Worm (Caenorhabditis elegans) whole organism, late embryonic: ENCODE measurements around the gene zig-4.

Source experiments
- F13H6.1 ChIP-seq: sonication (generic microtip); optimal IDR thresholded peaks from 2 replicates; lab custom pipeline; 2016; ENCODE audit warnings: missing genetic modification characterization, missing compliant biosample characterization
- K09A11.1 ChIP-seq: sonication (generic microtip); optimal IDR thresholded peaks from 2 replicates; lab custom pipeline; 2017; ENCODE audit warnings: antibody characterized with exemption, mild to moderate bottlenecking, missing genetic modification characterization, missing compliant biosample characterization; ENCODE audit not compliant: insufficient read depth
- Y22D7AL.16 ChIP-seq: sonication (generic microtip); optimal IDR thresholded peaks from 2 replicates; lab custom pipeline; 2016; ENCODE audit warnings: missing genetic modification characterization, missing compliant biosample characterization
- ceh-14 ChIP-seq: sonication (generic microtip); optimal IDR thresholded peaks from 2 replicates; lab custom pipeline; 2016; ENCODE audit warnings: missing genotype, missing genetic modification characterization, missing compliant biosample characterization
- ceh-2 ChIP-seq: sonication (generic microtip); optimal IDR thresholded peaks from 2 replicates; lab custom pipeline; 2016; ENCODE audit warnings: missing genotype, missing genetic modification characterization, missing compliant biosample characterization
- ceh-22 ChIP-seq: sonication (generic microtip); optimal IDR thresholded peaks from 2 replicates; lab custom pipeline; 2017; ENCODE audit warnings: missing biosample characterization, missing genetic modification characterization
- ceh-30 ChIP-seq: fragments of 150-350 bp; optimal IDR thresholded peaks from 2 replicates; lab custom pipeline; 2014; ENCODE audit warnings: missing biosample characterization, missing genetic modification characterization
- ceh-45 ChIP-seq: fragments of 200-800 bp; sonication (Bioruptor generic); IDR thresholded peaks from 2 replicates; pipeline ENCODE4 v1.3.6; 2022; ENCODE audit warnings: missing genetic modification reagents, missing genetic modification characterization, missing compliant biosample characterization
- ceh-48 ChIP-seq: sonication (generic microtip); optimal IDR thresholded peaks from 2 replicates; lab custom pipeline; 2016; ENCODE audit warnings: missing genetic modification characterization, inconsistent platforms, missing compliant biosample characterization
- ceh-6 ChIP-seq: fragments of 200-800 bp; sonication (Bioruptor generic); optimal IDR thresholded peaks from 2 replicates; lab custom pipeline; 2018; ENCODE audit warnings: mild to moderate bottlenecking, missing genetic modification characterization, missing compliant biosample characterization
- ceh-9 ChIP-seq: sonication (generic microtip); optimal IDR thresholded peaks from 2 replicates; lab custom pipeline; 2016; ENCODE audit warnings: mild to moderate bottlenecking, missing genetic modification characterization, inconsistent platforms, missing compliant biosample characterization
- dmd-4 ChIP-seq: sonication (generic microtip); optimal IDR thresholded peaks from 2 replicates; lab custom pipeline; 2016; ENCODE audit warnings: borderline replicate concordance, missing genetic modification characterization, missing compliant biosample characterization
- dve-1 ChIP-seq: sonication (generic microtip); optimal IDR thresholded peaks from 2 replicates; lab custom pipeline; 2017; ENCODE audit warnings: antibody characterized with exemption, mild to moderate bottlenecking, missing genetic modification characterization, missing compliant biosample characterization
- elt-4 ChIP-seq: sonication (generic microtip); optimal IDR thresholded peaks from 2 replicates; lab custom pipeline; 2016; ENCODE audit warnings: missing genetic modification characterization, missing compliant biosample characterization
- fkh-6 ChIP-seq: sonication (generic microtip); optimal IDR thresholded peaks from 2 replicates; lab custom pipeline; 2016; ENCODE audit warnings: missing genetic modification characterization, missing compliant biosample characterization
- gmeb-2 ChIP-seq: sonication (generic microtip); optimal IDR thresholded peaks from 2 replicates; lab custom pipeline; 2016; ENCODE audit warnings: missing genetic modification characterization, inconsistent platforms, missing compliant biosample characterization
- hlh-13 ChIP-seq: fragments of 200-800 bp; sonication (Bioruptor generic); optimal IDR thresholded peaks from 2 replicates; lab custom pipeline; 2018; ENCODE audit warnings: mild to moderate bottlenecking, missing genetic modification characterization, missing compliant biosample characterization
- hlh-30 ChIP-seq: sonication (generic microtip); optimal IDR thresholded peaks from 2 replicates; lab custom pipeline; 2017; ENCODE audit warnings: antibody characterized with exemption, missing genetic modification characterization, missing compliant biosample characterization; ENCODE audit not compliant: insufficient read depth
- hlh-6 ChIP-seq: sonication (generic microtip); optimal IDR thresholded peaks from 2 replicates; lab custom pipeline; 2016; ENCODE audit warnings: missing genotype, missing genetic modification characterization, missing compliant biosample characterization
- hlh-8 ChIP-seq: sonication (generic microtip); optimal IDR thresholded peaks from 2 replicates; lab custom pipeline; 2016; ENCODE audit warnings: missing genotype, missing genetic modification characterization, missing compliant biosample characterization
- madf-2 ChIP-seq: sonication (generic microtip); optimal IDR thresholded peaks from 2 replicates; lab custom pipeline; 2017; ENCODE audit warnings: missing genetic modification characterization, missing compliant biosample characterization
- nfya-1 ChIP-seq: sonication (generic microtip); optimal IDR thresholded peaks from 2 replicates; lab custom pipeline; 2017; ENCODE audit warnings: missing genetic modification characterization, mild to moderate bottlenecking, missing compliant biosample characterization, antibody characterized with exemption, moderate library complexity
- nhr-11 ChIP-seq: fragments of 150-350 bp; optimal IDR thresholded peaks from 2 replicates; lab custom pipeline; 2014; ENCODE audit warnings: missing biosample characterization, missing genetic modification characterization
- npax-4 ChIP-seq: sonication (generic microtip); optimal IDR thresholded peaks from 2 replicates; lab custom pipeline; 2016; ENCODE audit warnings: missing genetic modification characterization, missing compliant biosample characterization
- odd-2 ChIP-seq: sonication (generic microtip); optimal IDR thresholded peaks from 2 replicates; lab custom pipeline; 2017; ENCODE audit warnings: antibody characterized with exemption, mild to moderate bottlenecking, missing genetic modification characterization, missing compliant biosample characterization
- pag-3 ChIP-seq: sonication (generic microtip); optimal IDR thresholded peaks from 2 replicates; lab custom pipeline; 2016; ENCODE audit warnings: missing compliant biosample characterization, missing genetic modification characterization, borderline replicate concordance
- pat-9 ChIP-seq: fragments of 200-800 bp; sonication (Bioruptor generic); optimal IDR thresholded peaks from 2 replicates; lab custom pipeline; 2018; ENCODE audit warnings: mild to moderate bottlenecking, missing genetic modification characterization, moderate library complexity, missing compliant biosample characterization
- pax-1 ChIP-seq: fragments of 150-350 bp; optimal IDR thresholded peaks from 2 replicates; lab custom pipeline; 2014; ENCODE audit warnings: missing biosample characterization, missing genetic modification characterization
- ref-2 ChIP-seq: sonication (generic microtip); optimal IDR thresholded peaks from 2 replicates; lab custom pipeline; 2016; ENCODE audit warnings: missing genetic modification characterization, missing compliant biosample characterization
- tbx-7 ChIP-seq: sonication (generic microtip); optimal IDR thresholded peaks from 2 replicates; lab custom pipeline; 2016; ENCODE audit warnings: missing genotype, missing genetic modification characterization, missing compliant biosample characterization
- ttx-3 ChIP-seq: sonication (generic microtip); optimal IDR thresholded peaks from 2 replicates; lab custom pipeline; 2016; ENCODE audit warnings: missing genetic modification reagents, missing genetic modification characterization, missing compliant biosample characterization
- unc-3 ChIP-seq, 2 experiments: fragments of 200-800 bp in 1 of 2; sonication (Bioruptor generic) in 1 of 2; sonication (generic microtip) in 1 of 2; conservative IDR thresholded peaks in 1 of 2; optimal IDR thresholded peaks in 1 of 2; 2 replicates each; pipeline versions ENCODE4 v1.3.6 to Lab custom; 2016 to 2022; ENCODE audit warnings: missing compliant biosample characterization in 2 of 2, missing genetic modification characterization in 2 of 2, missing genetic modification reagents in 1 of 2
- unc-86 ChIP-seq: sonication (generic microtip); optimal IDR thresholded peaks from 2 replicates; lab custom pipeline; 2016; ENCODE audit warnings: missing genetic modification characterization, missing compliant biosample characterization
- zip-5 ChIP-seq: sonication (generic microtip); optimal IDR thresholded peaks from 2 replicates; lab custom pipeline; 2016; ENCODE audit warnings: missing genetic modification characterization, missing compliant biosample characterization
- ztf-16 ChIP-seq: sonication (generic microtip); optimal IDR thresholded peaks from 2 replicates; lab custom pipeline; 2017; ENCODE audit warnings: missing genetic modification characterization, missing compliant biosample characterization

zig-4 gene

ce11 chrX:7915616-7916015 lies 9.6 kb upstream of the zig-4 start:
- TF ChIP-seq ceh-45 (GFP tag; lab: Robert Waterston, UW) (no peak), hlh-13 (GFP tag; lab: Kevin White, UChicago) (no peak), ceh-2 (tag; lab: Kevin White, UChicago) (no peak), dmd-4 (tag; lab: Kevin White, UChicago) (no peak)

ce11 chrX:7916076-7916475 lies 9.2 kb upstream of the zig-4 start:
- TF ChIP-seq ceh-9 (no peak), dve-1 (no peak), hlh-30 (no peak), tbx-7 (tag; lab: Kevin White, UChicago) (no peak), ztf-16 (tag; lab: Kevin White, UChicago) (no peak), npax-4 (tag; lab: Kevin White, UChicago) (no peak), odd-2 (tag; lab: Kevin White, UChicago) (no peak), Y22D7AL.16 (no peak), hlh-8 (tag; lab: Kevin White, UChicago) (no peak), nfya-1 (no peak), nhr-11 (tag; lab: Kevin White, UChicago) (no peak), ceh-22 (no peak)

- no peak for TF ChIP-seq K09A11.1 (tag; lab: Kevin White, UChicago)
- TF ChIP-seq dve-1, result no peak
- TF ChIP-seq ceh-14, result no peak
- no peak for TF ChIP-seq ztf-16 (tag; lab: Kevin White, UChicago)
- no peak for TF ChIP-seq npax-4 (tag; lab: Kevin White, UChicago)
- TF ChIP-seq elt-4 (tag; lab: Kevin White, UChicago), result no peak
- no peak for TF ChIP-seq ceh-6
- no peak for TF ChIP-seq Y22D7AL.16
- no peak for TF ChIP-seq gmeb-2 (tag; lab: Kevin White, UChicago)
- TF ChIP-seq hlh-6 (tag; lab: Kevin White, UChicago), result no peak
- TF ChIP-seq ttx-3 (tag; lab: Kevin White, UChicago), result no peak
- TF ChIP-seq hlh-8 (tag; lab: Kevin White, UChicago), result no peak
- TF ChIP-seq ceh-30 (tag; lab: Kevin White, UChicago), result no peak
- TF ChIP-seq madf-2 (tag; lab: Kevin White, UChicago), result no peak
- no peak for TF ChIP-seq ceh-48 (tag; lab: Kevin White, UChicago)
- TF ChIP-seq zip-5 (tag; lab: Kevin White, UChicago), result no peak
These were observed 4.1 kb upstream of the zig-4 start for ce11 chrX:7921130-7921529.

ce11 chrX:7930450-7930849 lies 5.2 kb downstream of the zig-4 start, which contains the start of gene zig-3:
Gene zig-3, plus strand, starts transcription at chrX:7930750.
- no peak for TF ChIP-seq hlh-6 (tag; lab: Kevin White, UChicago)
- TF ChIP-seq ceh-2 (tag; lab: Kevin White, UChicago), result no peak
- TF ChIP-seq unc-3 (GFP tag; conservative IDR thresholded peaks at IDR 0.05; lab: Robert Waterston, UW), result no peak
- TF ChIP-seq unc-3 (tag; optimal IDR thresholded peaks at IDR 0.05; lab: Kevin White, UChicago), result no peak
- no peak for TF ChIP-seq Y22D7AL.16
- TF ChIP-seq fkh-6 (tag; lab: Kevin White, UChicago), result no peak
- no peak for TF ChIP-seq ceh-48 (tag; lab: Kevin White, UChicago)
- no peak for TF ChIP-seq odd-2 (tag; lab: Kevin White, UChicago)
- no peak for TF ChIP-seq ref-2 (tag; lab: Kevin White, UChicago)
- no peak for TF ChIP-seq pag-3

ce11 chrX:7932453-7932852 lies 7.2 kb downstream of the zig-4 start:
- TF ChIP-seq ttx-3 (tag; lab: Kevin White, UChicago) (no peak), pat-9 (tag; lab: Kevin White, UChicago) (no peak), unc-86 (tag; lab: Kevin White, UChicago) (no peak), F13H6.1 (tag; lab: Kevin White, UChicago) (no peak), nhr-11 (tag; lab: Kevin White, UChicago) (no peak), ceh-14 (no peak), pax-1 (tag; lab: Kevin White, UChicago) (no peak)
- TF ChIP-seq, all 69 proteins: peak for 0
